Worm (Caenorhabditis elegans): ENCODE measurements around the gene egl-36.

Gene egl-36

DNA sequence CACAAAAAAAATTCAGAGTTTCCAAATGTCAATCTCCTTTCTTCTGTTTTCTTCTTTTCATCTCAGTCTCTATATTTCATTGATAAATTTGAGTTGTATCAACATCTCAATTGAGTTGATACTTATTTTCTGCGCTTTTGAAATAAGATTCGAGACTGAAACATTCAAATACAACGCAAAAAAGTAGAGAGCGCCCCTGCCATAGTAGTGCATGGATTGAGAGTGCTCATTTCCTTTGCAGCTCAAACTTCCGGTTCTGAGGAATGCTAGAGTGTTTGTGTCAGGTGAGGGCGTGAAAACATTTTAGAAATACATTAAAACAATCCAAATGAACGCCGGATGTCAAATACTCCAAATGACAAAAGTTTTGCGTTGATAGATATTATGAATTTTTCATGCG, 29.3 kb downstream of the egl-36 start (continued):
- TF ChIP-seq lin-13 (GFP tag; optimal IDR thresholded peaks at IDR 0.05) (no peak), ztf-4 (tag; optimal IDR thresholded peaks at IDR 0.05) (no peak), nhr-84 (tag; optimal IDR thresholded peaks at IDR 0.05) (no peak), hlh-17 (GFP tag; optimal IDR thresholded peaks at IDR 0.05; ENCODE audit: borderline replicate concordance) (no peak), nhr-71 (tag; optimal IDR thresholded peaks at IDR 0.05) (no peak), tbx-2 (tag; optimal IDR thresholded peaks at IDR 0.05) (no peak), ceh-82 (tag; optimal IDR thresholded peaks at IDR 0.05) (no peak), hpl-2 (GFP tag; optimal IDR thresholded peaks at IDR 0.05) (no peak), hlh-4 (tag; optimal IDR thresholded peaks at IDR 0.05) (no peak), fkh-8 (tag; optimal IDR thresholded peaks at IDR 0.05) (peak; percentile 31)

ce11 chrX:10766123-10766622, 32.0 kb downstream of the egl-36 start:
- no peak for TF ChIP-seq ets-5 (GFP tag; IDR thresholded peaks at IDR 0.05)
- TF ChIP-seq ces-1 (GFP tag; optimal IDR thresholded peaks at IDR 0.05) = peak; percentile 82
- no peak for TF ChIP-seq hlh-4 (tag; optimal IDR thresholded peaks at IDR 0.05)
- peak in 1 of 2 experiments; percentile 84 for TF ChIP-seq ztf-11 (tag; optimal IDR thresholded peaks at IDR 0.05)
- peak; percentile 96 for TF ChIP-seq ztf-4 (tag; optimal IDR thresholded peaks at IDR 0.05)
- peak; percentile 100 for TF ChIP-seq lin-14 (GFP tag; optimal IDR thresholded peaks at IDR 0.05)
- TF ChIP-seq ceh-63 (GFP tag; optimal IDR thresholded peaks at IDR 0.05) = no peak
- peak; percentile 98 for TF ChIP-seq nhr-47 (tag; optimal IDR thresholded peaks at IDR 0.05)
- TF ChIP-seq zag-1 (tag; optimal IDR thresholded peaks at IDR 0.05) = peak; percentile 95
- peak; percentile 9 for TF ChIP-seq Y116A8C.19 (tag; optimal IDR thresholded peaks at IDR 0.05; ENCODE audit: borderline replicate concordance)
- no peak for TF ChIP-seq ceh-90 (tag; optimal IDR thresholded peaks at IDR 0.05)
- peak; percentile 93 for TF ChIP-seq nhr-11 (tag; optimal IDR thresholded peaks at IDR 0.05)
- TF ChIP-seq snpc-4 (tag; optimal IDR thresholded peaks at IDR 0.05) = peak; percentile 76
- TF ChIP-seq snu-23 (GFP tag; optimal IDR thresholded peaks at IDR 0.05) = peak; percentile 99
- no peak for TF ChIP-seq hlh-17 (GFP tag; optimal IDR thresholded peaks at IDR 0.05; ENCODE audit: borderline replicate concordance)
- TF ChIP-seq unc-86 (tag; optimal IDR thresholded peaks at IDR 0.05) = peak; percentile 97
- TF ChIP-seq pax-3 (tag; optimal IDR thresholded peaks at IDR 0.05) = peak; percentile 80
- TF ChIP-seq F16B12.6 (tag; optimal IDR thresholded peaks at IDR 0.05) = no peak
- no peak for TF ChIP-seq pag-3 (tag; optimal IDR thresholded peaks at IDR 0.05; ENCODE audit: borderline replicate concordance, insufficient read depth)
- TF ChIP-seq nhr-28 (tag; optimal IDR thresholded peaks at IDR 0.05) = no peak
- peak; percentile 91 for TF ChIP-seq nhr-237 (tag; optimal IDR thresholded peaks at IDR 0.05)
- no peak for TF ChIP-seq tlp-1 (tag; optimal IDR thresholded peaks at IDR 0.05)
- peak; percentile 94 for TF ChIP-seq nhr-19 (GFP tag; conservative IDR thresholded peaks at IDR 0.05)
- peak; percentile 35 for TF ChIP-seq ama-1 (optimal IDR thresholded peaks at IDR 0.05)
- peak; percentile 87 for TF ChIP-seq lir-3 (tag; optimal IDR thresholded peaks at IDR 0.05; ENCODE audit: poor library complexity)
- TF ChIP-seq aly-2 (tag; optimal IDR thresholded peaks at IDR 0.05) = peak; percentile 26
- peak; percentile 89 to 93 for TF ChIP-seq lsy-2 (tag; optimal IDR thresholded peaks at IDR 0.05)
- TF ChIP-seq aha-1 (tag; optimal IDR thresholded peaks at IDR 0.05) = peak; percentile 67
- TF ChIP-seq ceh-88 (GFP tag; IDR thresholded peaks at IDR 0.05) = peak; percentile 47; the same call in 1 of the 2 replicates
- TF ChIP-seq mdl-1 (tag; optimal IDR thresholded peaks at IDR 0.05) = peak; percentile 70 to 96
- TF ChIP-seq xbp-1 (tag; optimal IDR thresholded peaks at IDR 0.05) = peak; percentile 95
- peak; percentile 95 for TF ChIP-seq elt-2 (tag; optimal IDR thresholded peaks at IDR 0.05)
- TF ChIP-seq lin-13 (GFP tag; optimal IDR thresholded peaks at IDR 0.05) = peak; percentile 93
- TF ChIP-seq nhr-84 (tag; optimal IDR thresholded peaks at IDR 0.05) = no peak
- peak; percentile 96 for TF ChIP-seq nhr-77 (tag; optimal IDR thresholded peaks at IDR 0.05)
- peak; percentile 96 for TF ChIP-seq blmp-1 (tag; optimal IDR thresholded peaks at IDR 0.05)
- peak; percentile 6 for TF ChIP-seq unc-62 (GFP tag; optimal IDR thresholded peaks at IDR 0.05)
- peak; percentile 91 for TF ChIP-seq mef-2 (tag; optimal IDR thresholded peaks at IDR 0.05)
- peak; percentile 63 for TF ChIP-seq zip-4 (GFP tag; optimal IDR thresholded peaks at IDR 0.05)
- no peak for TF ChIP-seq C34B4.2 (tag; optimal IDR thresholded peaks at IDR 0.05)
- TF ChIP-seq alr-1 (tag; optimal IDR thresholded peaks at IDR 0.05; ENCODE audit: borderline replicate concordance) = no peak
- TF ChIP-seq ceh-82 (tag; optimal IDR thresholded peaks at IDR 0.05) = peak; percentile 29 to 86 (median 79)
- peak; percentile 87 for TF ChIP-seq mep-1 (tag; optimal IDR thresholded peaks at IDR 0.05)
- no peak for TF ChIP-seq lin-15B (tag; optimal IDR thresholded peaks at IDR 0.05)
- peak; percentile 95 for TF ChIP-seq fkh-8 (tag; optimal IDR thresholded peaks at IDR 0.05)
- peak; percentile 74 to 90 for TF ChIP-seq efl-1 (optimal IDR thresholded peaks at IDR 0.05)
- TF ChIP-seq efl-1 (GFP tag; optimal IDR thresholded peaks at IDR 0.05 in 1 of 2) = peak; percentile 28 to 95
